Worm (Caenorhabditis elegans): ENCODE data around the gene mrpl-4.

- TF ChIP-seq pha-4 (tag; optimal IDR thresholded peaks at IDR 0.05), result no peak
- TF ChIP-seq jun-1 (tag; optimal IDR thresholded peaks at IDR 0.05), result no peak
- TF ChIP-seq nhr-237 (tag; optimal IDR thresholded peaks at IDR 0.05), result no peak
- TF ChIP-seq nfya-1 (tag; optimal IDR thresholded peaks at IDR 0.05; ENCODE audit: insufficient read depth), result no peak
- no peak for TF ChIP-seq tbx-2 (tag; optimal IDR thresholded peaks at IDR 0.05)
- no peak for TF ChIP-seq pqm-1 (tag; optimal IDR thresholded peaks at IDR 0.05)
Observed at ce11 chrV:8450690-8451089, 16.4 kb upstream of the mrpl-4 start.
